Fruit fly (Drosophila melanogaster) whole organism, embryonic: ENCODE data around the gene CG14329.

Experiments used
- CG10147 ChIP-seq: fragments of 200-800 bp; sonication (Bioruptor generic); optimal IDR thresholded peaks from 2 replicates; lab custom pipeline; 2019; ENCODE audit warnings: missing biosample characterization, mild to moderate bottlenecking, missing genetic modification characterization, moderate library complexity
- CG10274 ChIP-seq: fragments of 200-800 bp; sonication (Bioruptor generic); optimal IDR thresholded peaks from 3 replicates; lab custom pipeline; 2017; ENCODE audit warnings: missing biosample characterization, mild to moderate bottlenecking, missing genetic modification characterization
- CG10366 ChIP-seq: fragments of 200-800 bp; sonication (Bioruptor generic); IDR thresholded peaks from 2 replicates; pipeline ENCODE4 v1.3.6; 2022; ENCODE audit warnings: missing biosample characterization, missing genetic modification characterization
- CG11560 ChIP-seq: fragments of 200-800 bp; sonication (Bioruptor generic); IDR thresholded peaks from 3 replicates; pipeline ENCODE4 v1.3.6; 2022; ENCODE audit warnings: missing biosample characterization, missing genetic modification characterization
- CG1233 ChIP-seq: fragments of 200-800 bp; sonication (Bioruptor generic); optimal IDR thresholded peaks from 4 replicates; lab custom pipeline; 2018; ENCODE audit warnings: missing biosample characterization, mild to moderate bottlenecking, missing genetic modification characterization
- CG12942 ChIP-seq: fragments of 200-800 bp; sonication (Bioruptor generic); optimal IDR thresholded peaks from 3 replicates; lab custom pipeline; 2016; ENCODE audit warnings: missing biosample characterization, missing genetic modification characterization
- CG13123 ChIP-seq: fragments of 200-800 bp; sonication (Bioruptor generic); optimal IDR thresholded peaks from 2 replicates; lab custom pipeline; 2016; ENCODE audit warnings: missing biosample characterization, missing genetic modification characterization
- CG17802 ChIP-seq: fragments of 200-800 bp; sonication (Bioruptor generic); optimal IDR thresholded peaks from 2 replicates; lab custom pipeline; 2018; ENCODE audit warnings: missing biosample characterization, mild to moderate bottlenecking, missing genetic modification characterization, moderate library complexity
- CG1792 ChIP-seq: fragments of 200-800 bp; sonication (Bioruptor generic); optimal IDR thresholded peaks from 2 replicates; lab custom pipeline; 2016; ENCODE audit warnings: missing biosample characterization, missing genetic modification characterization
- CG2202 ChIP-seq: fragments of 200-800 bp; sonication (Bioruptor generic); optimal IDR thresholded peaks from 2 replicates; lab custom pipeline; 2018; ENCODE audit warnings: missing biosample characterization, mild to moderate bottlenecking, missing genetic modification characterization
- CG30431 ChIP-seq: fragments of 200-800 bp; sonication (Bioruptor generic); optimal IDR thresholded peaks from 2 replicates; lab custom pipeline; 2017; ENCODE audit warnings: missing biosample characterization, missing genetic modification characterization
- CG3065 ChIP-seq: fragments of 200-800 bp; sonication (Bioruptor generic); optimal IDR thresholded peaks from 2 replicates; lab custom pipeline; 2016; ENCODE audit warnings: missing biosample characterization, missing genetic modification characterization
- CG3995 ChIP-seq: fragments of 200-800 bp; sonication (Bioruptor generic); optimal IDR thresholded peaks from 3 replicates; lab custom pipeline; 2016; ENCODE audit warnings: missing biosample characterization, missing genetic modification characterization
- CG4707 ChIP-seq: fragments of 200-800 bp; sonication (Bioruptor generic); optimal IDR thresholded peaks from 2 replicates; lab custom pipeline; 2018; ENCODE audit warnings: missing biosample characterization, mild to moderate bottlenecking, missing genetic modification characterization, moderate library complexity
- CG4730 ChIP-seq: fragments of 200-800 bp; sonication (Bioruptor generic); IDR thresholded peaks from 2 replicates; pipeline ENCODE4 v1.3.6; 2022; ENCODE audit warnings: missing biosample characterization, missing genetic modification characterization
- CG5180 ChIP-seq: fragments of 200-800 bp; sonication (Bioruptor generic); optimal IDR thresholded peaks from 3 replicates; lab custom pipeline; 2017; ENCODE audit warnings: missing biosample characterization, missing genetic modification characterization, mild to moderate bottlenecking, moderate library complexity, missing genetic modification reagents
- CG6175 ChIP-seq: fragments of 200-800 bp; sonication (Bioruptor generic); IDR thresholded peaks from 3 replicates; pipeline ENCODE4 v1.3.6; 2022; ENCODE audit warnings: missing biosample characterization, missing genetic modification characterization
- CG6654 ChIP-seq: fragments of 200-800 bp; sonication (Bioruptor generic); optimal IDR thresholded peaks from 2 replicates; lab custom pipeline; 2017; ENCODE audit warnings: missing biosample characterization, mild to moderate bottlenecking, missing genetic modification characterization
- CG6813 ChIP-seq: fragments of 200-800 bp; sonication (Bioruptor generic); optimal IDR thresholded peaks from 2 replicates; lab custom pipeline; 2017; ENCODE audit warnings: missing biosample characterization, missing genetic modification characterization, mild to moderate bottlenecking, moderate library complexity, missing genetic modification reagents
- CG6854 ChIP-seq: fragments of 200-800 bp; sonication (Bioruptor generic); optimal IDR thresholded peaks from 3 replicates; lab custom pipeline; 2017; ENCODE audit warnings: missing biosample characterization, mild to moderate bottlenecking, missing genetic modification characterization
- CG7839 ChIP-seq: fragments of 200-800 bp; sonication (Bioruptor generic); optimal IDR thresholded peaks from 3 replicates; lab custom pipeline; 2018; ENCODE audit warnings: missing biosample characterization, mild to moderate bottlenecking, missing genetic modification characterization, moderate library complexity
- CG8089 ChIP-seq: fragments of 200-800 bp; sonication (Bioruptor generic); optimal IDR thresholded peaks from 3 replicates; lab custom pipeline; 2016; ENCODE audit warnings: missing biosample characterization, missing genetic modification characterization
- CG8388 ChIP-seq: fragments of 200-800 bp; sonication (Bioruptor generic); optimal IDR thresholded peaks from 2 replicates; lab custom pipeline; 2019; ENCODE audit warnings: missing biosample characterization, mild to moderate bottlenecking, missing genetic modification characterization, moderate library complexity
- CG8765 ChIP-seq: fragments of 200-800 bp; sonication (Bioruptor generic); IDR thresholded peaks from 2 replicates; pipeline ENCODE4 v1.3.6; 2022; ENCODE audit warnings: missing biosample characterization, missing genetic modification characterization
- CG9437 ChIP-seq: fragments of 200-800 bp; sonication (Bioruptor generic); optimal IDR thresholded peaks from 2 replicates; lab custom pipeline; 2018; ENCODE audit warnings: missing biosample characterization, mild to moderate bottlenecking, missing genetic modification characterization
- Chrac-16 ChIP-seq: fragments of 200-800 bp; sonication (Bioruptor generic); optimal IDR thresholded peaks from 3 replicates; lab custom pipeline; 2016; ENCODE audit warnings: missing biosample characterization, missing genetic modification characterization
- Dip2 ChIP-seq: fragments of 200-800 bp; sonication (Bioruptor generic); IDR thresholded peaks from 2 replicates; pipeline ENCODE4 v1.3.6; 2022; ENCODE audit warnings: missing biosample characterization, missing genetic modification characterization
- Doc2 ChIP-seq: fragments of 200-800 bp; sonication (Bioruptor generic); IDR thresholded peaks from 2 replicates; pipeline ENCODE4 v1.3.6; 2022; ENCODE audit warnings: missing biosample characterization, missing genetic modification characterization
- Dp ChIP-seq: fragments of 200-800 bp; sonication (Bioruptor generic); optimal IDR thresholded peaks from 2 replicates; lab custom pipeline; 2018; ENCODE audit warnings: missing biosample characterization, mild to moderate bottlenecking, missing genetic modification characterization, moderate library complexity
- Dref ChIP-seq: fragments of 200-800 bp; sonication (Bioruptor generic); IDR thresholded peaks from 2 replicates; pipeline ENCODE4 v1.3.6; 2022; ENCODE audit warnings: missing biosample characterization, missing genetic modification characterization
- Drgx ChIP-seq: fragments of 200-800 bp; sonication (Bioruptor generic); IDR thresholded peaks from 2 replicates; pipeline ENCODE4 v1.3.6; 2022; ENCODE audit warnings: missing biosample characterization, missing genetic modification characterization
- Eip74EF ChIP-seq, 2 experiments: fragments of 200-800 bp in 1 of 2; fragments of >200 bp in 1 of 2; sonication (Bioruptor generic) in 1 of 2; optimal IDR thresholded peaks; 2 replicates each; lab custom pipeline; 2017 to 2019; ENCODE audit warnings: missing biosample characterization in 2 of 2, missing genetic modification characterization in 2 of 2, mild to moderate bottlenecking in 1 of 2, moderate library complexity in 1 of 2
- Kr ChIP-seq: fragments of 200-800 bp; sonication (Bioruptor generic); optimal IDR thresholded peaks from 2 replicates; lab custom pipeline; 2017; ENCODE audit warnings: missing biosample characterization, mild to moderate bottlenecking, missing genetic modification characterization
- MBD-R2 ChIP-seq: fragments of 200-800 bp; sonication (Bioruptor generic); IDR thresholded peaks from 2 replicates; pipeline ENCODE4 v1.3.6; 2022; ENCODE audit warnings: missing biosample characterization, missing genetic modification characterization
- Mes4 ChIP-seq: fragments of 200-800 bp; sonication (Bioruptor generic); optimal IDR thresholded peaks from 2 replicates; lab custom pipeline; 2016; ENCODE audit warnings: missing biosample characterization, missing genetic modification characterization
- NfI ChIP-seq: fragments of 200-800 bp; sonication (Bioruptor generic); optimal IDR thresholded peaks from 3 replicates; lab custom pipeline; 2018; ENCODE audit warnings: missing biosample characterization, mild to moderate bottlenecking, missing genetic modification characterization, moderate library complexity
- Optix ChIP-seq: fragments of 200-800 bp; sonication (Bioruptor generic); IDR thresholded peaks from 3 replicates; pipeline ENCODE4 v1.3.6; 2022; ENCODE audit warnings: missing biosample characterization, missing genetic modification characterization
- YL-1 ChIP-seq: fragments of 200-800 bp; sonication (Bioruptor generic); optimal IDR thresholded peaks from 3 replicates; lab custom pipeline; 2017; ENCODE audit warnings: missing biosample characterization, mild to moderate bottlenecking, missing genetic modification characterization
- aop ChIP-seq: fragments of 200-800 bp; sonication (Bioruptor generic); IDR thresholded peaks from 2 replicates; pipeline ENCODE4 v1.3.6; 2022; ENCODE audit warnings: missing biosample characterization, missing genetic modification characterization
- bowl ChIP-seq: fragments of 200-800 bp; sonication (Bioruptor generic); IDR thresholded peaks from 2 replicates; pipeline ENCODE4 v1.3.6; 2022; ENCODE audit warnings: missing biosample characterization, missing genetic modification characterization
- bsh ChIP-seq, 2 experiments: fragments of 200-800 bp; sonication (Bioruptor generic); optimal IDR thresholded peaks; 2 replicates each; lab custom pipeline; 2017 to 2018; ENCODE audit warnings: mild to moderate bottlenecking in 2 of 2, missing biosample characterization in 2 of 2, missing genetic modification characterization in 2 of 2, moderate library complexity in 1 of 2
- cad ChIP-seq: fragments of >200 bp; optimal IDR thresholded peaks from 2 replicates; lab custom pipeline; 2017; ENCODE audit warnings: missing biosample characterization, missing genetic modification characterization
- corto ChIP-seq: fragments of 200-800 bp; sonication (Bioruptor generic); optimal IDR thresholded peaks from 2 replicates; lab custom pipeline; 2016; ENCODE audit warnings: missing biosample characterization, mild to moderate bottlenecking, missing genetic modification characterization, moderate library complexity
- dmrt11E ChIP-seq: fragments of 200-800 bp; sonication (Bioruptor generic); optimal IDR thresholded peaks from 3 replicates; lab custom pipeline; 2018; ENCODE audit warnings: missing biosample characterization, mild to moderate bottlenecking, missing genetic modification characterization, moderate library complexity
- gsb-n ChIP-seq: fragments of 200-800 bp; sonication (Bioruptor generic); optimal IDR thresholded peaks from 3 replicates; lab custom pipeline; 2018; ENCODE audit warnings: missing biosample characterization, mild to moderate bottlenecking, missing genetic modification characterization
- hb ChIP-seq: fragments of 200-800 bp; sonication (Bioruptor generic); IDR thresholded peaks from 3 replicates; pipeline ENCODE4 v1.3.6; 2022; ENCODE audit warnings: missing biosample characterization, missing genetic modification characterization; ENCODE audit not compliant: partially characterized antibody
- ken ChIP-seq: fragments of 200-800 bp; sonication (Bioruptor generic); IDR thresholded peaks from 3 replicates; pipeline ENCODE4 v1.3.6; 2022; ENCODE audit warnings: missing biosample characterization, missing genetic modification characterization
- mam ChIP-seq: fragments of 200-800 bp; sonication (Bioruptor generic); optimal IDR thresholded peaks from 3 replicates; lab custom pipeline; 2016; ENCODE audit warnings: missing biosample characterization, missing genetic modification characterization
- nau ChIP-seq: fragments of 200-800 bp; sonication (Bioruptor generic); optimal IDR thresholded peaks from 3 replicates; lab custom pipeline; 2017; ENCODE audit warnings: missing biosample characterization, mild to moderate bottlenecking, missing genetic modification characterization, missing genetic modification reagents
- prd ChIP-seq, 3 experiments: fragments of >200 bp in 2 of 3; fragments of 200-800 bp in 1 of 3; sonication (Bioruptor generic) in 1 of 3; optimal IDR thresholded peaks in 2 of 3; IDR thresholded peaks in 1 of 3; 2 replicates in 2 of 3; 3 replicates in 1 of 3; pipeline versions ENCODE4 v1.3.6 to Lab custom; 2017 to 2022; ENCODE audit warnings: missing biosample characterization in 1 of 3, missing genetic modification characterization in 1 of 3
- wor ChIP-seq: fragments of 200-800 bp; sonication (Bioruptor generic); IDR thresholded peaks from 2 replicates; pipeline ENCODE4 v1.3.6; 2022; ENCODE audit warnings: missing biosample characterization, missing genetic modification characterization

CG14329 gene

dm6 chr3R:17605872-17606271 lies 3.3 kb upstream of the CG14329 start, which contains the start of gene sll (continued):
- TF ChIP-seq CG5180 (GFP tag; lab: Kevin White, UChicago) (no peak), NfI (GFP tag; lab: Kevin White, UChicago) (no peak), CG3995 (GFP tag; lab: Kevin White, UChicago) (no peak), CG9437 (GFP tag; lab: Kevin White, UChicago) (peak; percentile 51), Mes4 (GFP tag; lab: Kevin White, UChicago) (no peak), hb (GFP tag; lab: Robert Waterston, UW) (no peak), CG30431 (no peak), Doc2 (no peak), CG3065 (GFP tag; lab: Kevin White, UChicago) (no peak), aop (no peak), wor (GFP tag; lab: Robert Waterston, UW) (no peak), CG8765 (no peak), gsb-n (tag; lab: Kevin White, UChicago) (no peak), CG10366 (GFP tag; lab: Robert Waterston, UW) (no peak), CG8089 (GFP tag; lab: Kevin White, UChicago) (no peak), CG4707 (GFP tag; lab: Kevin White, UChicago) (no peak), Dip2 (no peak), CG2202 (no peak), CG6654 (GFP tag; lab: Kevin White, UChicago) (no peak), prd (optimal IDR thresholded peaks at IDR 0.05; lab: Kevin White, UChicago) (no peak), prd (GFP tag; IDR thresholded peaks at IDR 0.05; lab: Robert Waterston, UW) (no peak), mam (GFP tag; lab: Kevin White, UChicago) (no peak), Drgx (GFP tag; lab: Robert Waterston, UW) (no peak), CG1792 (GFP tag; lab: Kevin White, UChicago) (no peak), bsh (GFP tag; optimal IDR thresholded peaks at IDR 0.05; lab: Kevin White, UChicago) (no peak), CG12942 (GFP tag; lab: Kevin White, UChicago) (no peak), CG17802 (no peak), dmrt11E (tag; lab: Kevin White, UChicago) (no peak), CG6813 (GFP tag; lab: Kevin White, UChicago) (no peak), Dref (peak; percentile 37), MBD-R2 (GFP tag; lab: Robert Waterston, UW) (peak; percentile 59), CG6175 (GFP tag; lab: Robert Waterston, UW) (no peak), CG4730 (GFP tag; lab: Robert Waterston, UW) (no peak), Optix (GFP tag; lab: Robert Waterston, UW) (no peak), CG6854 (no peak), CG8388 (no peak), CG10147 (GFP tag; lab: Kevin White, UChicago) (no peak), Chrac-16 (GFP tag; lab: Kevin White, UChicago) (no peak), ken (no peak), CG13123 (no peak), CG11560 (tag; lab: Robert Waterston, UW) (no peak), CG1233 (GFP tag; lab: Kevin White, UChicago) (no peak), bowl (no peak), Eip74EF (GFP tag; optimal IDR thresholded peaks at IDR 0.05; lab: Kevin White, UChicago) (no peak), YL-1 (GFP tag; lab: Kevin White, UChicago) (peak; percentile 3), Kr (GFP tag; lab: Kevin White, UChicago) (no peak), CG10274 (GFP tag; lab: Kevin White, UChicago) (no peak), nau (no peak), corto (GFP tag; lab: Kevin White, UChicago) (no peak), CG7839 (tag; lab: Kevin White, UChicago) (no peak), cad (GFP tag; lab: Kevin White, UChicago) (no peak), Dp (GFP tag; lab: Kevin White, UChicago) (peak; percentile 26)
